Fruit fly (Drosophila melanogaster): ENCODE results near the gene dan.
A peak's percentile ranks its signal among the peaks of the same experiment; 100 is the strongest.

The dan gene

DNA sequence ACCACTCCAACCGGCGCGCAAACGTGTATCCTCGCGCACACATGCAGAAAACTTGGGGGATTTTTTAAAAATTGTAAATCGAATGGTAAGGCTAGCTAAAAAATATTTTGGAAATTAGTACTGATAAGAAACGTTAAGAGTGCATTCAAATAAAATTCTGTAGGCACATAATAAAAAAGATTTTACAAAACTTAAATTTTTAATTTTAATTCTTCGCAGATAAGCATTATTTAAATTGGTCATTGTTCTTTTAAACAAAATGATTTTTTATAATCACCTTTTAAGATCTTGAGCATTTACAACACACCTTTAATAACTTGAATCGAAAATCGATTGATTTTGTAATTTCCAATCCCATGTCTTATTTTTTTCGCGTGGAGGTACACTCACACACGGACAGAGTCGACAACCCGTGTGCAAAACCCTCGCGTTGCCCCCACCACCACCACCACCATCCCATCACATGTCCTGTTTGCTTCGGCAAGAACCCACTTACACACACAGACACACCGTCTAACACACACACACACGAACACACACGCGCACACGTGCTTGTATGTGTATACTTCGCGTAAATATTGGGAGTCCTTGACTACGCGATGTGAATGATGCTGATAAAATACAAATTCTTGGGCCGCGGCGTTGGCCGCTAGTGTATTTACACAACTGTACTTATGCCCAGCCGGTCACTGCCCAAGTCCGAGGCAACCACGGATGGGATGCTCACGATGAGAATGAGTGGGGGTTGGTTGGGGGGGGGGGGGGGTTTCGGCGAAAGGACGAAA is 16.6 kb upstream of the dan start (continued):
- TF ChIP-seq CG16813 (GFP tag; IDR thresholded peaks at IDR 0.05; ENCODE audit: partially characterized antibody): no peak
- no peak for TF ChIP-seq Awh (GFP tag; IDR thresholded peaks at IDR 0.05)
- no peak for TF ChIP-seq tna (GFP tag; IDR thresholded peaks at IDR 0.05; ENCODE audit: partially characterized antibody)
- TF ChIP-seq crol (GFP tag; IDR thresholded peaks at IDR 0.05): peak; percentile 28; the same call in 1 of the 2 replicates
- no peak for TF ChIP-seq CG7372 (GFP tag; IDR thresholded peaks at IDR 0.05)
- peak; percentile 4 for TF ChIP-seq CG3281 (GFP tag; optimal IDR thresholded peaks at IDR 0.05)
- TF ChIP-seq CG34422 (GFP tag; IDR thresholded peaks at IDR 0.05): no peak
- TF ChIP-seq sqz (GFP tag; optimal IDR thresholded peaks at IDR 0.05): no peak
- no peak for TF ChIP-seq Opbp (GFP tag; IDR thresholded peaks at IDR 0.05; ENCODE audit: partially characterized antibody)
- TF ChIP-seq Hand (GFP tag; optimal IDR thresholded peaks at IDR 0.05): no peak
- no peak for TF ChIP-seq Nf-YA (GFP tag; IDR thresholded peaks at IDR 0.05)
- TF ChIP-seq fu2 (GFP tag; optimal IDR thresholded peaks at IDR 0.05): no peak
- TF ChIP-seq HmgD (GFP tag; optimal IDR thresholded peaks at IDR 0.05): no peak
- TF ChIP-seq B-H1 (GFP tag; IDR thresholded peaks at IDR 0.05): no peak
- TF ChIP-seq lilli (GFP tag; optimal IDR thresholded peaks at IDR 0.05): no peak
- TF ChIP-seq CG9727 (GFP tag; optimal IDR thresholded peaks at IDR 0.05): no peak
- TF ChIP-seq danr (GFP tag; IDR thresholded peaks at IDR 0.05): no peak
- TF ChIP-seq Camta (GFP tag; optimal IDR thresholded peaks at IDR 0.05): no peak
- no peak for TF ChIP-seq CG8089 (GFP tag; optimal IDR thresholded peaks at IDR 0.05)
- TF ChIP-seq crp (GFP tag; optimal IDR thresholded peaks at IDR 0.05): no peak
- no peak for TF ChIP-seq salm (tag; optimal IDR thresholded peaks at IDR 0.05)
- TF ChIP-seq repo (GFP tag; optimal IDR thresholded peaks at IDR 0.05): no peak
- no peak for TF ChIP-seq vnd (GFP tag; IDR thresholded peaks at IDR 0.05; ENCODE audit: partially characterized antibody)
- TF ChIP-seq NC2β (GFP tag; optimal IDR thresholded peaks at IDR 0.05): no peak
- no peak for TF ChIP-seq CG8281 (tag; optimal IDR thresholded peaks at IDR 0.05)
- no peak for TF ChIP-seq slou (GFP tag; optimal IDR thresholded peaks at IDR 0.05)
- TF ChIP-seq Drgx (GFP tag; IDR thresholded peaks at IDR 0.05): no peak
- TF ChIP-seq CG2120 (GFP tag; optimal IDR thresholded peaks at IDR 0.05): peak; percentile 10
- TF ChIP-seq otp (GFP tag; IDR thresholded peaks at IDR 0.05): no peak
- no peak for TF ChIP-seq crc (GFP tag; optimal IDR thresholded peaks at IDR 0.05)
- peak; percentile 82 for TF ChIP-seq sens (GFP tag)
- no peak for TF ChIP-seq luna (GFP tag; optimal IDR thresholded peaks at IDR 0.05)
- TF ChIP-seq CG31441 (GFP tag; IDR thresholded peaks at IDR 0.05): peak; percentile 22; the same call in 1 of the 2 replicates
- TF ChIP-seq CG6254 (GFP tag; optimal IDR thresholded peaks at IDR 0.05): no peak
- TF ChIP-seq phol (tag; optimal IDR thresholded peaks at IDR 0.05): peak; percentile 14
- no peak for TF ChIP-seq CG7987 (GFP tag; optimal IDR thresholded peaks at IDR 0.05)
- TF ChIP-seq CG1529 (GFP tag; optimal IDR thresholded peaks at IDR 0.05): no peak
- 0 out of 3 replicates have a peak, but pooled peaks have one; percentile 33 for TF ChIP-seq CG17361 (GFP tag; IDR thresholded peaks at IDR 0.05)
- TF ChIP-seq Dp (GFP tag; optimal IDR thresholded peaks at IDR 0.05): no peak
- TF ChIP-seq NC2α (GFP tag; optimal IDR thresholded peaks at IDR 0.05): no peak
- no peak for TF ChIP-seq twi (tag; optimal IDR thresholded peaks at IDR 0.05)
- no peak for TF ChIP-seq pzg (GFP tag; optimal IDR thresholded peaks at IDR 0.05)
- no peak for TF ChIP-seq CG2712 (tag; optimal IDR thresholded peaks at IDR 0.05)
- TF ChIP-seq CG4707 (GFP tag; optimal IDR thresholded peaks at IDR 0.05): no peak
- no peak for TF ChIP-seq pb (GFP tag; optimal IDR thresholded peaks at IDR 0.05)
- peak; percentile 67 for TF ChIP-seq cg (GFP tag; optimal IDR thresholded peaks at IDR 0.05)
- peak; percentile 29 for TF ChIP-seq CoRest (tag; optimal IDR thresholded peaks at IDR 0.05)
- TF ChIP-seq CG15269 (tag; optimal IDR thresholded peaks at IDR 0.05): peak; percentile 9
- TF ChIP-seq CG13296 (GFP tag; optimal IDR thresholded peaks at IDR 0.05): no peak
- TF ChIP-seq Doc2 (GFP tag; IDR thresholded peaks at IDR 0.05): no peak

Data from whole organism, embryonic.